Fruit fly (Drosophila melanogaster) whole organism, adult: ENCODE results near the gene CG34332.
"Not testable (repeated sequence)": the region's sequence is repeated elsewhere in the genome, so short reads cannot be mapped to it uniquely, and the experiment has no call there.

Source experiments
- CG11617 ChIP-seq: fragments of 200-800 bp; sonication (Bioruptor generic); optimal IDR thresholded peaks from 2 replicates; lab custom pipeline; 2017; ENCODE audit warnings: mild to moderate bottlenecking, missing biosample characterization, missing genetic modification reagents, missing genetic modification characterization
- CG12768 ChIP-seq: fragments of 200-800 bp; sonication (Bioruptor generic); optimal IDR thresholded peaks from 2 replicates; lab custom pipeline; 2017; ENCODE audit warnings: missing biosample characterization, missing genetic modification characterization, mild to moderate bottlenecking, moderate library complexity, missing genetic modification reagents
- CG14711 ChIP-seq: fragments of 200-800 bp; sonication (Bioruptor generic); optimal IDR thresholded peaks from 2 replicates; lab custom pipeline; 2018; ENCODE audit warnings: missing biosample characterization, mild to moderate bottlenecking, missing genetic modification characterization, moderate library complexity
- CG1620 ChIP-seq: fragments of 200-800 bp; sonication (Bioruptor generic); optimal IDR thresholded peaks from 2 replicates; lab custom pipeline; 2016; ENCODE audit warnings: missing biosample characterization, missing genetic modification characterization
- CG33017 ChIP-seq: fragments of 200-800 bp; sonication (Bioruptor generic); optimal IDR thresholded peaks from 2 replicates; lab custom pipeline; 2018; ENCODE audit warnings: missing biosample characterization, mild to moderate bottlenecking, missing genetic modification characterization, moderate library complexity
- CG5204 ChIP-seq: fragments of 200-800 bp; sonication (Bioruptor generic); optimal IDR thresholded peaks from 2 replicates; lab custom pipeline; 2016; ENCODE audit warnings: missing biosample characterization, missing genetic modification characterization
- CG7045 ChIP-seq: fragments of 200-800 bp; sonication (Bioruptor generic); optimal IDR thresholded peaks from 2 replicates; lab custom pipeline; 2017; ENCODE audit warnings: missing biosample characterization, mild to moderate bottlenecking, missing genetic modification characterization
- CG7101 ChIP-seq: fragments of 200-800 bp; sonication (Bioruptor generic); optimal IDR thresholded peaks from 2 replicates; lab custom pipeline; 2018; ENCODE audit warnings: missing biosample characterization, mild to moderate bottlenecking, missing genetic modification characterization, moderate library complexity
- Clk ChIP-seq: fragments of 200-800 bp; sonication (Bioruptor generic); optimal IDR thresholded peaks from 2 replicates; lab custom pipeline; 2017; ENCODE audit warnings: missing biosample characterization, missing genetic modification characterization
- Crg-1 ChIP-seq: fragments of 200-800 bp; sonication (Bioruptor generic); optimal IDR thresholded peaks from 2 replicates; lab custom pipeline; 2016; ENCODE audit warnings: missing biosample characterization, missing genetic modification characterization
- Hr96 ChIP-seq: fragments of 200-800 bp; sonication (Bioruptor generic); optimal IDR thresholded peaks from 2 replicates; lab custom pipeline; 2016; ENCODE audit warnings: missing biosample characterization, missing genetic modification characterization
- Mnt ChIP-seq: fragments of 200-800 bp; sonication (Bioruptor generic); optimal IDR thresholded peaks from 2 replicates; lab custom pipeline; 2016; ENCODE audit warnings: missing biosample characterization, mild to moderate bottlenecking, missing genetic modification characterization
- bab1 ChIP-seq: fragments of 200-800 bp; sonication (Bioruptor generic); optimal IDR thresholded peaks from 3 replicates; lab custom pipeline; 2019; ENCODE audit warnings: missing biosample characterization, mild to moderate bottlenecking, missing genetic modification characterization, moderate library complexity
- cic ChIP-seq: fragments of 200-800 bp; sonication (Bioruptor generic); optimal IDR thresholded peaks from 2 replicates; lab custom pipeline; 2017; ENCODE audit warnings: missing biosample characterization, mild to moderate bottlenecking, missing genetic modification characterization, moderate library complexity
- cnc ChIP-seq, 2 experiments: fragments of >200 bp; optimal IDR thresholded peaks; 2 replicates each; lab custom pipeline; 2017
- kay ChIP-seq: fragments of 200-800 bp; sonication (Bioruptor generic); peaks from one replicate; lab custom pipeline; 2016; ENCODE audit warnings: missing biosample characterization, missing genetic modification characterization, borderline replicate concordance
- ovo ChIP-seq: fragments of 200-800 bp; sonication (Bioruptor generic); optimal IDR thresholded peaks from 2 replicates; lab custom pipeline; 2016; ENCODE audit warnings: missing biosample characterization, missing genetic modification characterization
- pad ChIP-seq: fragments of 200-800 bp; sonication (Bioruptor generic); optimal IDR thresholded peaks from 3 replicates; lab custom pipeline; 2017; ENCODE audit warnings: missing biosample characterization, missing genetic modification characterization, mild to moderate bottlenecking, moderate library complexity, missing genetic modification reagents
- tj ChIP-seq: fragments of 200-800 bp; sonication (Bioruptor generic); optimal IDR thresholded peaks from 3 replicates; lab custom pipeline; 2017; ENCODE audit warnings: missing biosample characterization, mild to moderate bottlenecking, missing genetic modification characterization, moderate library complexity
- toe ChIP-seq: fragments of 200-800 bp; sonication (Bioruptor generic); optimal IDR thresholded peaks from 2 replicates; lab custom pipeline; 2016; ENCODE audit warnings: missing biosample characterization, missing genetic modification characterization

CG34332 gene

dm6 chrX:20130486-20130885 is 10.3 kb upstream of the CG34332 start:
- TF ChIP-seq CG14711 (tag; lab: Kevin White, UChicago) (no peak), CG11617 (GFP tag; lab: Kevin White, UChicago) (no peak), Crg-1 (GFP tag; lab: Kevin White, UChicago) (no peak)

DNA sequence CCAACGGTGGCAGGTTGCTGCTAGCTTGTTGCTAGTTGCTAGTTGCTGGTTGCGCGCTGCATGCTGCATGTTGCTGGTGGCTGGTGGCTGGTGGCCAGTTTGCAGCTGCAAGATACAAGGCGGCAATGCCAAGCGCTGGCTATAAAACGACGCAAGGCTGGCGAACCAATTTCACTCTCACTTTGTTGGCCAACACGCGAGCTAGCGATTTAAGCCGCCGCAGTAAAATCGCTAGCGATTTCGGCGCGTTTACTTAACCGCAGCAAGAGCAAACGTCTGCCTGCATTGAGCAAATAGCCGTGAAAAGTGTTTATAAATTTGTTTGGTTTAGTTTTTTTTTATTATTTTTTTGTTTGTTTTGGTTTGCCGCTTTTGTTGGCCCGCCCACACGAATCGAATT is 7.4 kb upstream of the CG34332 start, which contains the start of gene CG15322:
Gene CG15322, plus strand, starts transcription at position 148 of the 400 bp plus-strand sequence.
- TF ChIP-seq CG5204 (GFP tag; lab: Kevin White, UChicago) (no peak), toe (GFP tag; lab: Kevin White, UChicago) (no peak), ovo (GFP tag; lab: Kevin White, UChicago) (no peak), cnc (optimal IDR thresholded peaks at IDR 0.05; lab: Kevin White, UChicago) (no peak), Mnt (GFP tag; lab: Kevin White, UChicago) (no peak), cic (no peak), bab1 (GFP tag; lab: Kevin White, UChicago) (no peak), CG7045 (no peak), CG12768 (no peak), Crg-1 (GFP tag; lab: Kevin White, UChicago) (no peak), CG1620 (GFP tag; lab: Kevin White, UChicago) (no peak)

- TF ChIP-seq tj (GFP tag; lab: Kevin White, UChicago) (no peak), Clk (GFP tag; lab: Kevin White, UChicago) (no peak), CG5204 (GFP tag; lab: Kevin White, UChicago) (no peak), CG7045 (no peak), Mnt (GFP tag; lab: Kevin White, UChicago) (no peak), CG14711 (tag; lab: Kevin White, UChicago) (no peak), ovo (GFP tag; lab: Kevin White, UChicago) (no peak), cic (no peak), Crg-1 (GFP tag; lab: Kevin White, UChicago) (no peak)
Observed at dm6 chrX:20139493-20139892, 1.3 kb upstream of the CG34332 start, which contains the start of gene CG42583. CG42583 (plus strand) TSS chrX:20139793.

dm6 chrX:20143088-20143487 is 2.3 kb downstream of the CG34332 start, which contains the start of gene Or19a:
Or19a (minus strand) TSS chrX:20143188.
- TF ChIP-seq CG33017 (tag; lab: Kevin White, UChicago); bab1 (GFP tag; lab: Kevin White, UChicago); pad (GFP tag; lab: Kevin White, UChicago): not testable (repeated sequence)

DNA sequence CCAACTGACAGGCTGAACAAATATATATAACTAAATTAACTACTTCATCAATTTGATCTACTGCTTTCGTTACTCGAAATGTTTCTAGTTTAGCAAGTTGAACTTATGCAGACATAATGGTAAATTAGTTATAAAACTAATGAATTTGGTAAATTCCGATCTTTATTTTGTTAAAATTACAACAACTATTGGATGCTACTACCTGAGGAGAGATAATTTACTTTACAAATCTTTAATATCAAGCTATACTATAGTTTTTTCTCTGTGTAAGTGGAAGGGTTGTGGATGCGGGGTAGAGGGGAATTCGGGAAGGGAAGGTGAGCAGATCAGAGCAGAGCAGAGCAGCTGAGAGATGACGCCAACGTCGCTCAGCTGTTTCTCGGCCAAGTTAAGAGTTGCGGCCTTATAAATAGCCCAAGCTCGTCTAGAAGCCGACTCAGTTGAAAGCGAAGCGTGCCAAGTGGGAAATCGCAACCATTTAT is 6.9 kb downstream of the CG34332 start, which contains the start of gene aspr:
Gene aspr, plus strand, starts transcription at position 432 of the 482 bp plus-strand sequence.
- no peak for TF ChIP-seq Crg-1 (GFP tag; lab: Kevin White, UChicago)
- no peak for TF ChIP-seq CG5204 (GFP tag; lab: Kevin White, UChicago)
- TF ChIP-seq CG33017 (tag; lab: Kevin White, UChicago), result no peak
- TF ChIP-seq CG11617 (GFP tag; lab: Kevin White, UChicago), result no peak
- no peak for TF ChIP-seq bab1 (GFP tag; lab: Kevin White, UChicago)
- no peak for TF ChIP-seq toe (GFP tag; lab: Kevin White, UChicago)
- TF ChIP-seq CG14711 (tag; lab: Kevin White, UChicago), result no peak
- TF ChIP-seq cnc (optimal IDR thresholded peaks at IDR 0.05; lab: Kevin White, UChicago), result no peak
- no peak for TF ChIP-seq CG1620 (GFP tag; lab: Kevin White, UChicago)
- TF ChIP-seq CG7101 (tag; lab: Kevin White, UChicago), result no peak
- TF ChIP-seq pad (GFP tag; lab: Kevin White, UChicago), result no peak
- TF ChIP-seq cic, result no peak
- TF ChIP-seq Mnt (GFP tag; lab: Kevin White, UChicago), result no peak
- no peak for TF ChIP-seq ovo (GFP tag; lab: Kevin White, UChicago)
- no peak for TF ChIP-seq CG7045

- TF ChIP-seq Crg-1 (GFP tag; lab: Kevin White, UChicago) (no peak), CG12768 (no peak), pad (GFP tag; lab: Kevin White, UChicago) (no peak), CG14711 (tag; lab: Kevin White, UChicago) (no peak), tj (GFP tag; lab: Kevin White, UChicago) (no peak), CG11617 (GFP tag; lab: Kevin White, UChicago) (no peak)
Observed at dm6 chrX:20155947-20156346, 15.1 kb downstream of the CG34332 start.

dm6 chrX:20158491-20158890 is 17.7 kb downstream of the CG34332 start:
- TF ChIP-seq Hr96, result no peak
- no peak for TF ChIP-seq tj (GFP tag; lab: Kevin White, UChicago)
- TF ChIP-seq CG5204 (GFP tag; lab: Kevin White, UChicago), result no peak
- TF ChIP-seq CG7045, result no peak
- no peak for TF ChIP-seq CG33017 (tag; lab: Kevin White, UChicago)
- TF ChIP-seq Mnt (GFP tag; lab: Kevin White, UChicago), result no peak
- TF ChIP-seq CG14711 (tag; lab: Kevin White, UChicago), result no peak
- TF ChIP-seq bab1 (GFP tag; lab: Kevin White, UChicago), result no peak
- no peak for TF ChIP-seq kay (GFP tag; lab: Kevin White, UChicago)
- no peak for TF ChIP-seq Clk (GFP tag; lab: Kevin White, UChicago)
- TF ChIP-seq toe (GFP tag; lab: Kevin White, UChicago), result no peak
- TF ChIP-seq CG11617 (GFP tag; lab: Kevin White, UChicago), result no peak
- TF ChIP-seq CG7101 (tag; lab: Kevin White, UChicago), result no peak
